Fruit fly (Drosophila melanogaster) whole organism: ENCODE data around the gene yata.

ENCODE experiments used
- CG8478 ChIP-seq: fragments of >200 bp; optimal IDR thresholded peaks from 2 replicates; lab custom pipeline; 2018; ENCODE audit warnings: inconsistent platforms
- Dll ChIP-seq: fragments of >200 bp; optimal IDR thresholded peaks from 2 replicates; lab custom pipeline; 2017
- EcR ChIP-seq, 2 experiments: fragments of >200 bp; optimal IDR thresholded peaks; 2 replicates each; lab custom pipeline; 2017; ENCODE audit warnings: missing biosample characterization in 2 of 2, missing genetic modification characterization in 2 of 2, missing genetic modification reagents in 2 of 2
- pan ChIP-seq: fragments of >200 bp; optimal IDR thresholded peaks from 2 replicates; lab custom pipeline; 2017
- psq ChIP-seq: fragments of >200 bp; optimal IDR thresholded peaks from 2 replicates; lab custom pipeline; 2017
- usp ChIP-seq: fragments of >200 bp; optimal IDR thresholded peaks from 2 replicates; lab custom pipeline; 2017; ENCODE audit warnings: missing biosample characterization, missing genetic modification characterization, mixed read lengths

DNA sequence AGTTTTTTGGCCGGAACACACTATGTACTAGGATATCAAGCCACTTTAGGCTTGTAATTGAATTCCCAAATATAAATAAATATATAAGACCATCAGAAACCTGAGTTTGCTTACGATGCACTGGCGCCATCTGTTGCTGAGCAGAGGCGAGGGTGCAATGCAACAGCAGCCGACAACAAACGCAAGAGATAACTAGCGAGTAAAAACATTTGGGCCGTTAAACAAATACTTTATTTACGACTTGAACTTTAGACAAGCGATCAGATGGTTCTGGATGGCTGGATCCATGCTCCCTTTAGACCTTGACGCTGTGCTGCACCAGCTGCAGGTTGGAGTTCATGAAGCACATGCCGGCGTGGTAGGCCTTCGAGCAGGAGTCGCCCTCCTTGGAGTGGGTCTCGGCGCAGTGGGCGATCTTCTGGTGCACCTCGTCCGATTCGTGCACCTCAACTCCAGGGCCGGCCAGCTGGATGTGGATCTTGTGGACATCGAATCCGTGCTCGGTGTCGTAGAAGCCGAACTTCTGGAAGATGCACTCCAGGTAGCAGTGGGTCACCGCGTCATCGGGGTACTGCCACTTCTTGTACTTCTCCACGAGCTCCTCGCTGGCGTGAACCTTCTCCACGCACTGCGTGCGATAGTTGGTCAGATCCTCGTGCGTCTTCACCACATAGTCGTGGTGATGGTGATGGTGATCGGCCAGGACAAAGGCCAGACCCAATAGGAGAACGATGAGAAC, 32.8 kb upstream of the yata start:
- TF ChIP-seq pan (no peak), EcR (GFP tag; optimal IDR thresholded peaks at IDR 0.05; lab: Kevin White, UChicago) (no peak), CG8478 (no peak), psq (lab: Kevin White, UChicago) (no peak), usp (no peak), Dll (lab: Kevin White, UChicago) (no peak)
